Fruit fly (Drosophila melanogaster): Measurements from ENCODE around the gene CG15258.
A peak's percentile ranks its signal among the peaks of the same experiment; 100 is the strongest.

Gene CG15258

dm6 chr2L:15349203-15349602 is 12.2 kb downstream of the CG15258 start:
- no peak for TF ChIP-seq CG15011 (GFP tag; optimal IDR thresholded peaks at IDR 0.05)
- no peak for TF ChIP-seq CG13424 (tag; optimal IDR thresholded peaks at IDR 0.05)
- TF ChIP-seq CG11398 (GFP tag; optimal IDR thresholded peaks at IDR 0.05): no peak
- no peak for TF ChIP-seq Sin3A (optimal IDR thresholded peaks at IDR 0.05)
- TF ChIP-seq CG12236 (GFP tag; optimal IDR thresholded peaks at IDR 0.05): no peak
- no peak for TF ChIP-seq sug (tag; optimal IDR thresholded peaks at IDR 0.05)
- no peak for TF ChIP-seq CG16863 (GFP tag; optimal IDR thresholded peaks at IDR 0.05)
- no peak for TF ChIP-seq repo (GFP tag; optimal IDR thresholded peaks at IDR 0.05)
- no peak for TF ChIP-seq HLH4C (GFP tag; IDR thresholded peaks at IDR 0.05; ENCODE audit: partially characterized antibody)
- no peak for TF ChIP-seq Fer1 (GFP tag; optimal IDR thresholded peaks at IDR 0.05)
- TF ChIP-seq jing (GFP tag; optimal IDR thresholded peaks at IDR 0.05): no peak
- TF ChIP-seq stc (GFP tag; IDR thresholded peaks at IDR 0.05): no peak
- TF ChIP-seq otp (GFP tag; IDR thresholded peaks at IDR 0.05): no peak
- TF ChIP-seq fd3F (GFP tag; optimal IDR thresholded peaks at IDR 0.05): no peak
- no peak for TF ChIP-seq crc (GFP tag; optimal IDR thresholded peaks at IDR 0.05)
- TF ChIP-seq grau (tag; optimal IDR thresholded peaks at IDR 0.05): no peak
- no peak for TF ChIP-seq Hmx (GFP tag; optimal IDR thresholded peaks at IDR 0.05)
- no peak for TF ChIP-seq ato (GFP tag; IDR thresholded peaks at IDR 0.05; ENCODE audit: partially characterized antibody)
- no peak for TF ChIP-seq tll (GFP tag; optimal IDR thresholded peaks at IDR 0.05)

DNA sequence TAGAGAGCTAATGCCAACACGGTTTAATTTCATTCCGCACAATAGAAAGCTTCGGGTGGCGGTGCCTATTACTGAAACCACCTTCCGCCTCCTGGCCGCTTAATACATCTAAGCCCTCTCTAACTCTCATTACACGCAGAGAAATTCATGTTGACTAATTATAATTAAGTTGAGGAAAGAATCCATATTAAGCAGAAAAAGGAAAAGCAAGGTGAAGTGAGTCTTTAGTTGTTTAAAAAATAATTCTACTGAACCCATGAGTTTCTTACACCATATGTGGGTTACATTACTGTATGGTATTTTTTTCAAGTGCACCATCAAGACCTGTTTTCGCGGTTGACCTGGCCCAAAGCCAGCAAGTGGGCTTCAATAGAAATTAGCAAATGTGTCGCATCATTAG is 16.1 kb downstream of the CG15258 start:
- TF ChIP-seq hkb (optimal IDR thresholded peaks at IDR 0.05) (no peak), hkb (GFP tag; IDR thresholded peaks at IDR 0.05) (no peak), dmrt99B (tag; optimal IDR thresholded peaks at IDR 0.05) (peak; percentile 29), Pdp1 (GFP tag; optimal IDR thresholded peaks at IDR 0.05) (peak in 1 of 2 experiments; percentile 1), HLH3B (GFP tag; IDR thresholded peaks at IDR 0.05) (no peak), CG18262 (tag; optimal IDR thresholded peaks at IDR 0.05) (peak; percentile 4), CG4282 (GFP tag; optimal IDR thresholded peaks at IDR 0.05) (no peak), CG30020 (tag; optimal IDR thresholded peaks at IDR 0.05) (no peak), CG31441 (GFP tag; IDR thresholded peaks at IDR 0.05) (0 out of 2 replicates have a peak, but pooled peaks have one; percentile 14), CG1603 (tag; optimal IDR thresholded peaks at IDR 0.05) (peak; percentile 49), CTCF (GFP tag; optimal IDR thresholded peaks at IDR 0.05) (no peak), tap (tag; optimal IDR thresholded peaks at IDR 0.05) (no peak), CG15601 (tag; optimal IDR thresholded peaks at IDR 0.05) (no peak), CG6254 (GFP tag; optimal IDR thresholded peaks at IDR 0.05) (no peak), CG17361 (GFP tag; IDR thresholded peaks at IDR 0.05) (no peak), prd (optimal IDR thresholded peaks at IDR 0.05) (no peak), prd (GFP tag; IDR thresholded peaks at IDR 0.05) (peak; percentile 57; the same call in 2 of the 3 replicates), CG2202 (tag; optimal IDR thresholded peaks at IDR 0.05) (no peak), ttk (GFP tag; IDR thresholded peaks at IDR 0.05) (no peak), unpg (GFP tag; optimal IDR thresholded peaks at IDR 0.05) (peak; percentile 2), CG11504 (tag; optimal IDR thresholded peaks at IDR 0.05) (peak; percentile 35), pb (GFP tag; optimal IDR thresholded peaks at IDR 0.05) (no peak), CG3995 (GFP tag; optimal IDR thresholded peaks at IDR 0.05) (no peak), Ptx1 (GFP tag; IDR thresholded peaks at IDR 0.05) (peak; percentile 21; the same call in 1 of the 2 replicates), trem (tag; optimal IDR thresholded peaks at IDR 0.05) (no peak), NC2β (GFP tag; optimal IDR thresholded peaks at IDR 0.05) (no peak), gem (tag; optimal IDR thresholded peaks at IDR 0.05) (peak; percentile 35), CG10565 (GFP tag; optimal IDR thresholded peaks at IDR 0.05) (no peak), Sox100B (GFP tag; optimal IDR thresholded peaks at IDR 0.05) (no peak), vvl (GFP tag; IDR thresholded peaks at IDR 0.05) (peak; percentile 44; the same call in 1 of the 2 replicates), vnd (GFP tag; IDR thresholded peaks at IDR 0.05; ENCODE audit: partially characterized antibody) (no peak), CG9797 (GFP tag; optimal IDR thresholded peaks at IDR 0.05) (no peak), phol (tag; optimal IDR thresholded peaks at IDR 0.05) (peak; percentile 20), schlank (tag; optimal IDR thresholded peaks at IDR 0.05) (no peak)
